Fruit fly (Drosophila melanogaster): Measurements from ENCODE around the gene tos.
A peak's percentile ranks its signal among the peaks of the same experiment; 100 is the strongest.

The tos gene

DNA sequence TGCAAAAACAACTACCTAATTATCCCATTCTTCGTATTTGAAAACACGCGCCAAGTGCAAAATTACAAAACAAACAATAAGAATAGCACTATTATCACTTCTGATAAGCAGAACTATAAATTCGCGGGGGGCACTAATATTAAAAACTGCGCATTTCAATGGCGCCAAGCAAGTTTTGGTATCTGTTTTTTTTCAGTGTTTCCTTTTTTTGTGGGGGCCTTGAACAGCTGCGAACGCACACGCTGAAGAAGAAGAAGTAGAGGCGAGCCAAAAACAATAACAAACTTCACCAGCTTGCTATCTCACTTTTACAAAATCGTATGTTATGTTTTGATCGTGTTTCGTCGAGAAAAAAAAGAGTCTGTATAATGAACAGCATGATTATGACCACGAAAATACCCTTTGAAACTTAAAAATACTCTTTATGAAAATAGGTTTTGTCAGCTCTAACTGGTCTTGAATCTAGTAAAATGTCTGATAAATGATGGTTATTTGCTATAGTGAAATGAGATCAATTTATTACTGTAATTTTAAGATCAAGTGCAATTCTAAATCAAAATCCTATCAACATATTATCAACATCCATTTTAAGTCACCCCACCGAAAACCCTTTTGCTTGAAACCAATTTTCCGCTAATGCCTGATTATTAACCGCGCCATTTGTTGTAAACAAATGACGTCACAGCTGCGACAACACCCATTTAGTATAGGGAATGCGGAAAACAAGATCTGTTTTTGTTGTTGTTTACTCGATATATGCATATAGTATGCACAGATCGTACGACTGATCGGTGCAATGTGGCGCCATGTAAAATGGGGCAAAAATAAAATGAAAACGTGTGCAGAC is 12.2 kb upstream of the tos start (continued):
- peak; percentile 8 for TF ChIP-seq Oli (tag; optimal IDR thresholded peaks at IDR 0.05)
- TF ChIP-seq CG5180 (GFP tag; optimal IDR thresholded peaks at IDR 0.05): peak; percentile 28
- TF ChIP-seq CG32532 (GFP tag; IDR thresholded peaks at IDR 0.05): peak; percentile 73
- no peak for TF ChIP-seq run (tag; optimal IDR thresholded peaks at IDR 0.05)
- peak; percentile 65 for TF ChIP-seq gem (tag; optimal IDR thresholded peaks at IDR 0.05)
- TF ChIP-seq fd3F (GFP tag; optimal IDR thresholded peaks at IDR 0.05): no peak
- TF ChIP-seq prd (optimal IDR thresholded peaks at IDR 0.05): no peak
- TF ChIP-seq prd (GFP tag; IDR thresholded peaks at IDR 0.05): peak; percentile 66
- no peak for TF ChIP-seq ash1 (GFP tag; optimal IDR thresholded peaks at IDR 0.05)
- peak; percentile 69 for TF ChIP-seq CG34376 (GFP tag; optimal IDR thresholded peaks at IDR 0.05)
- TF ChIP-seq CG15011 (GFP tag; optimal IDR thresholded peaks at IDR 0.05): no peak
- TF ChIP-seq ERR (GFP tag; optimal IDR thresholded peaks at IDR 0.05): peak; percentile 58
- peak; percentile 51 for TF ChIP-seq CG11723 (GFP tag; optimal IDR thresholded peaks at IDR 0.05)
- peak; percentile 5 for TF ChIP-seq CG10267 (tag; optimal IDR thresholded peaks at IDR 0.05)
- peak; percentile 73 for TF ChIP-seq vvl (GFP tag; IDR thresholded peaks at IDR 0.05)
- no peak; the same call in 1 of the 2 replicates for TF ChIP-seq amos (GFP tag; IDR thresholded peaks at IDR 0.05; ENCODE audit: partially characterized antibody)
- peak; percentile 56 for TF ChIP-seq Camta (GFP tag; optimal IDR thresholded peaks at IDR 0.05)
- peak; percentile 14 for TF ChIP-seq CG10147 (GFP tag; optimal IDR thresholded peaks at IDR 0.05)
- no peak for TF ChIP-seq hkb (optimal IDR thresholded peaks at IDR 0.05)
- TF ChIP-seq hkb (GFP tag; IDR thresholded peaks at IDR 0.05): peak; percentile 67
- TF ChIP-seq bsh (GFP tag; optimal IDR thresholded peaks at IDR 0.05): peak; percentile 17 to 53
- TF ChIP-seq CG10274 (GFP tag; optimal IDR thresholded peaks at IDR 0.05): peak; percentile 42
- no peak for TF ChIP-seq nerfin-2 (GFP tag; IDR thresholded peaks at IDR 0.05; ENCODE audit: partially characterized antibody)
- TF ChIP-seq tin (GFP tag; optimal IDR thresholded peaks at IDR 0.05): peak; percentile 47
- no peak for TF ChIP-seq CG6791 (GFP tag; IDR thresholded peaks at IDR 0.05; ENCODE audit: partially characterized antibody)
- peak; percentile 70 for TF ChIP-seq CG43689 (GFP tag; IDR thresholded peaks at IDR 0.05)
- 0 out of 2 replicates have a peak, but pooled peaks have one; percentile 20 for TF ChIP-seq CG14667 (GFP tag; IDR thresholded peaks at IDR 0.05)
- TF ChIP-seq CG12219 (GFP tag; optimal IDR thresholded peaks at IDR 0.05): peak; percentile 58
- 0 out of 2 replicates have a peak, but pooled peaks have one; percentile 33 for TF ChIP-seq Awh (GFP tag; IDR thresholded peaks at IDR 0.05)
- TF ChIP-seq sim (GFP tag; IDR thresholded peaks at IDR 0.05): no peak; the same call in 1 of the 2 replicates
- no peak for TF ChIP-seq da (GFP tag; optimal IDR thresholded peaks at IDR 0.05)
- peak; percentile 23 for TF ChIP-seq grn (GFP tag; optimal IDR thresholded peaks at IDR 0.05)
- TF ChIP-seq CG2875 (GFP tag; optimal IDR thresholded peaks at IDR 0.05): peak; percentile 21
- peak; percentile 48 for TF ChIP-seq CG7839 (tag; optimal IDR thresholded peaks at IDR 0.05)
- TF ChIP-seq al (GFP tag; IDR thresholded peaks at IDR 0.05): peak; percentile 52; the same call in 1 of the 2 replicates
- TF ChIP-seq abd-A (tag; optimal IDR thresholded peaks at IDR 0.05): no peak
- no peak for TF ChIP-seq Tbp (GFP tag; optimal IDR thresholded peaks at IDR 0.05)
- TF ChIP-seq CG2129 (GFP tag; IDR thresholded peaks at IDR 0.05; ENCODE audit: partially characterized antibody): no peak
- peak; percentile 63 for TF ChIP-seq CG17359 (tag; optimal IDR thresholded peaks at IDR 0.05)
- no peak for TF ChIP-seq crol (GFP tag; IDR thresholded peaks at IDR 0.05)
- peak; percentile 72 for TF ChIP-seq CG9609 (GFP tag; optimal IDR thresholded peaks at IDR 0.05)
- TF ChIP-seq Sox102F (GFP tag; optimal IDR thresholded peaks at IDR 0.05): peak; percentile 49
- peak; percentile 71 for TF ChIP-seq shn (GFP tag; optimal IDR thresholded peaks at IDR 0.05)
- TF ChIP-seq kni (GFP tag; optimal IDR thresholded peaks at IDR 0.05): no peak
- TF ChIP-seq ac (GFP tag; optimal IDR thresholded peaks at IDR 0.05): no peak
- TF ChIP-seq CG6813 (GFP tag; optimal IDR thresholded peaks at IDR 0.05): peak; percentile 44
- peak in 1 of 2 experiments; percentile 43 for TF ChIP-seq chif (GFP tag; optimal IDR thresholded peaks at IDR 0.05)
- TF ChIP-seq CG7745 (tag; optimal IDR thresholded peaks at IDR 0.05): no peak

Data from whole organism, embryonic.